Worm (Caenorhabditis elegans): Measurements from ENCODE around the gene C29F3.3.
A peak's percentile ranks its signal among the peaks of the same experiment; 100 is the strongest.

ce11 chrV:15395347-15395746 lies 48.2 kb upstream of the C29F3.3 start, which contains the start of gene cyb-3:
- TF ChIP-seq lin-13 (GFP tag; optimal IDR thresholded peaks at IDR 0.05), result no peak
- 0 out of 2 replicates have a peak, but pooled peaks have one; percentile 32 for TF ChIP-seq Y48G9A.11 (GFP tag; IDR thresholded peaks at IDR 0.05)
- TF ChIP-seq unc-39 (tag; optimal IDR thresholded peaks at IDR 0.05), result no peak
- TF ChIP-seq ztf-11 (tag; optimal IDR thresholded peaks at IDR 0.05), result no peak
- no peak for TF ChIP-seq F44E2.7 (GFP tag; IDR thresholded peaks at IDR 0.05)
- no peak for TF ChIP-seq lin-15B (tag; optimal IDR thresholded peaks at IDR 0.05)
- no peak for TF ChIP-seq hlh-30 (tag; optimal IDR thresholded peaks at IDR 0.05; ENCODE audit: insufficient read depth)
- TF ChIP-seq egl-27 (tag; optimal IDR thresholded peaks at IDR 0.05), result no peak
- TF ChIP-seq mxl-2 (GFP tag; conservative IDR thresholded peaks at IDR 0.05), result no peak
- no peak for TF ChIP-seq nhr-77 (tag; optimal IDR thresholded peaks at IDR 0.05)
- TF ChIP-seq fkh-10 (GFP tag; optimal IDR thresholded peaks at IDR 0.05), result no peak

Measured in whole organism, L4 larva.